Fruit fly (Drosophila melanogaster) whole organism, embryonic: ENCODE measurements around the gene SrpRbeta.

Experiments
- Adf1 ChIP-seq: fragments of 200-800 bp; sonication (Bioruptor generic); IDR thresholded peaks from 2 replicates; pipeline ENCODE4 v1.3.6; 2022; ENCODE audit warnings: missing biosample characterization, missing genetic modification characterization
- BEAF-32 ChIP-seq: fragments of 200-800 bp; sonication (Bioruptor generic); optimal IDR thresholded peaks from 3 replicates; lab custom pipeline; 2017; ENCODE audit warnings: missing biosample characterization, missing genetic modification characterization, mild to moderate bottlenecking, moderate library complexity, missing genetic modification reagents
- BtbVII ChIP-seq: fragments of 200-800 bp; sonication (Bioruptor generic); optimal IDR thresholded peaks from 3 replicates; lab custom pipeline; 2017; ENCODE audit warnings: missing biosample characterization, mild to moderate bottlenecking, missing genetic modification characterization
- C15 ChIP-seq: fragments of 200-800 bp; sonication (Bioruptor generic); IDR thresholded peaks from 3 replicates; pipeline ENCODE4 v1.3.6; 2022; ENCODE audit warnings: missing biosample characterization, missing genetic modification characterization
- CG10321 ChIP-seq: fragments of 200-800 bp; sonication (Bioruptor generic); IDR thresholded peaks from 2 replicates; pipeline ENCODE4 v1.3.6; 2022; ENCODE audit warnings: missing biosample characterization, missing genetic modification characterization
- CG12236 ChIP-seq: fragments of 200-800 bp; sonication (Bioruptor generic); optimal IDR thresholded peaks from 2 replicates; lab custom pipeline; 2016; ENCODE audit warnings: missing biosample characterization, missing genetic modification characterization
- CG14667 ChIP-seq: fragments of 200-800 bp; sonication (Bioruptor generic); IDR thresholded peaks from 2 replicates; pipeline ENCODE4 v1.3.6; 2022; ENCODE audit warnings: missing biosample characterization, missing genetic modification characterization
- CG15601 ChIP-seq: fragments of 200-800 bp; sonication (Bioruptor generic); optimal IDR thresholded peaks from 3 replicates; lab custom pipeline; 2019; ENCODE audit warnings: missing biosample characterization, mild to moderate bottlenecking, missing genetic modification characterization, moderate library complexity
- CG16779 ChIP-seq: fragments of 200-800 bp; sonication (Bioruptor generic); IDR thresholded peaks from 2 replicates; pipeline ENCODE4 v1.3.6; 2022; ENCODE audit warnings: missing biosample characterization, missing genetic modification characterization
- CG16815 ChIP-seq: fragments of 200-800 bp; sonication (Bioruptor generic); optimal IDR thresholded peaks from 3 replicates; lab custom pipeline; 2017; ENCODE audit warnings: missing biosample characterization, mild to moderate bottlenecking, missing genetic modification characterization
- CG17361 ChIP-seq: fragments of 200-800 bp; sonication (Bioruptor generic); IDR thresholded peaks from 3 replicates; pipeline ENCODE4 v1.3.6; 2022; ENCODE audit warnings: missing biosample characterization, missing genetic modification characterization
- CG2889 ChIP-seq: fragments of 200-800 bp; sonication (Bioruptor generic); IDR thresholded peaks from 3 replicates; pipeline ENCODE4 v1.3.6; 2022; ENCODE audit warnings: missing biosample characterization, missing genetic modification characterization
- CG3407 ChIP-seq: fragments of 200-800 bp; sonication (Bioruptor generic); optimal IDR thresholded peaks from 2 replicates; lab custom pipeline; 2018; ENCODE audit warnings: missing biosample characterization, mild to moderate bottlenecking, missing genetic modification characterization
- CG6175 ChIP-seq: fragments of 200-800 bp; sonication (Bioruptor generic); IDR thresholded peaks from 3 replicates; pipeline ENCODE4 v1.3.6; 2022; ENCODE audit warnings: missing biosample characterization, missing genetic modification characterization
- CG7357 ChIP-seq: fragments of 200-800 bp; sonication (Bioruptor generic); IDR thresholded peaks from 3 replicates; pipeline ENCODE4 v1.3.6; 2022; ENCODE audit warnings: missing biosample characterization, missing genetic modification characterization
- CG7786 ChIP-seq: fragments of 200-800 bp; sonication (Bioruptor generic); optimal IDR thresholded peaks from 2 replicates; lab custom pipeline; 2016; ENCODE audit warnings: missing biosample characterization, missing genetic modification characterization
- CG9797 ChIP-seq: fragments of 200-800 bp; sonication (Bioruptor generic); optimal IDR thresholded peaks from 3 replicates; lab custom pipeline; 2018; ENCODE audit warnings: missing biosample characterization, mild to moderate bottlenecking, missing genetic modification characterization
- D19B ChIP-seq: fragments of 200-800 bp; sonication (Bioruptor generic); optimal IDR thresholded peaks from 2 replicates; lab custom pipeline; 2017; ENCODE audit warnings: missing biosample characterization, mild to moderate bottlenecking, missing genetic modification characterization
- ERR ChIP-seq: fragments of 200-800 bp; sonication (Bioruptor generic); optimal IDR thresholded peaks from 2 replicates; lab custom pipeline; 2016; ENCODE audit warnings: missing biosample characterization, missing genetic modification characterization
- HLH3B ChIP-seq: fragments of 200-800 bp; sonication (Bioruptor generic); IDR thresholded peaks from 2 replicates; pipeline ENCODE4 v1.3.6; 2022; ENCODE audit warnings: missing biosample characterization, missing genetic modification characterization
- HmgZ ChIP-seq: fragments of 200-800 bp; sonication (Bioruptor generic); optimal IDR thresholded peaks from 2 replicates; lab custom pipeline; 2018; ENCODE audit warnings: missing biosample characterization, mild to moderate bottlenecking, missing genetic modification characterization
- Meics ChIP-seq: fragments of 200-800 bp; sonication (Bioruptor generic); optimal IDR thresholded peaks from 2 replicates; lab custom pipeline; 2017; ENCODE audit warnings: missing biosample characterization, mild to moderate bottlenecking, missing genetic modification characterization
- Nf-YA ChIP-seq: fragments of 200-800 bp; sonication (Bioruptor generic); IDR thresholded peaks from 2 replicates; pipeline ENCODE4 v1.3.6; 2022; ENCODE audit warnings: missing biosample characterization, missing genetic modification characterization
- Opbp ChIP-seq: fragments of 200-800 bp; sonication (Bioruptor generic); IDR thresholded peaks from 3 replicates; pipeline ENCODE4 v1.3.6; 2022; ENCODE audit warnings: missing biosample characterization, missing genetic modification characterization; ENCODE audit not compliant: partially characterized antibody
- Optix ChIP-seq: fragments of 200-800 bp; sonication (Bioruptor generic); IDR thresholded peaks from 3 replicates; pipeline ENCODE4 v1.3.6; 2022; ENCODE audit warnings: missing biosample characterization, missing genetic modification characterization
- Spps ChIP-seq: fragments of 200-800 bp; sonication (Bioruptor generic); optimal IDR thresholded peaks from 2 replicates; lab custom pipeline; 2018; ENCODE audit warnings: missing biosample characterization, mild to moderate bottlenecking, missing genetic modification characterization
- Stat92E ChIP-seq, 3 experiments: fragments of >200 bp in 2 of 3; fragments of 200-800 bp in 1 of 3; sonication (Bioruptor generic) in 1 of 3; optimal IDR thresholded peaks; 2 replicates each; lab custom pipeline; 2017 to 2019; ENCODE audit warnings: missing biosample characterization in 3 of 3, missing genetic modification characterization in 3 of 3, mild to moderate bottlenecking in 1 of 3, moderate library complexity in 1 of 3
- cato ChIP-seq: fragments of 200-800 bp; sonication (Bioruptor generic); optimal IDR thresholded peaks from 2 replicates; lab custom pipeline; 2016; ENCODE audit warnings: missing biosample characterization, missing genetic modification characterization, borderline replicate concordance
- cg ChIP-seq: fragments of 200-800 bp; sonication (Bioruptor generic); optimal IDR thresholded peaks from 3 replicates; lab custom pipeline; 2019; ENCODE audit warnings: missing biosample characterization, mild to moderate bottlenecking, missing genetic modification characterization, moderate library complexity
- chinmo ChIP-seq: fragments of 200-800 bp; sonication (Bioruptor generic); IDR thresholded peaks from 4 replicates; pipeline ENCODE4 v1.3.6; 2022; ENCODE audit warnings: missing biosample characterization, missing genetic modification characterization; ENCODE audit not compliant: partially characterized antibody
- chn ChIP-seq: fragments of 200-800 bp; sonication (Bioruptor generic); optimal IDR thresholded peaks from 2 replicates; lab custom pipeline; 2016; ENCODE audit warnings: missing biosample characterization, missing genetic modification characterization
- corto ChIP-seq: fragments of 200-800 bp; sonication (Bioruptor generic); optimal IDR thresholded peaks from 2 replicates; lab custom pipeline; 2016; ENCODE audit warnings: missing biosample characterization, mild to moderate bottlenecking, missing genetic modification characterization, moderate library complexity
- fd64A ChIP-seq: fragments of 200-800 bp; sonication (Bioruptor generic); optimal IDR thresholded peaks from 3 replicates; lab custom pipeline; 2018; ENCODE audit warnings: missing biosample characterization, mild to moderate bottlenecking, missing genetic modification characterization
- fd96Cb ChIP-seq: fragments of 200-800 bp; sonication (Bioruptor generic); optimal IDR thresholded peaks from 2 replicates; lab custom pipeline; 2018; ENCODE audit warnings: missing biosample characterization, mild to moderate bottlenecking, missing genetic modification characterization, moderate library complexity
- gce ChIP-seq: fragments of 200-800 bp; sonication (Bioruptor generic); IDR thresholded peaks from 3 replicates; pipeline ENCODE4 v1.3.6; 2022; ENCODE audit warnings: missing biosample characterization, missing genetic modification characterization
- her ChIP-seq: fragments of 200-800 bp; sonication (Bioruptor generic); optimal IDR thresholded peaks from 2 replicates; lab custom pipeline; 2016; ENCODE audit warnings: missing biosample characterization, missing genetic modification characterization
- jumu ChIP-seq: fragments of 200-800 bp; sonication (Bioruptor generic); optimal IDR thresholded peaks from 3 replicates; lab custom pipeline; 2016; ENCODE audit warnings: missing biosample characterization, missing genetic modification characterization
- p53 ChIP-seq: fragments of 200-800 bp; sonication (Bioruptor generic); optimal IDR thresholded peaks from 2 replicates; lab custom pipeline; 2016; ENCODE audit warnings: missing biosample characterization, missing genetic modification characterization
- row ChIP-seq: fragments of 200-800 bp; sonication (Bioruptor generic); IDR thresholded peaks from 3 replicates; pipeline ENCODE4 v1.3.6; 2022; ENCODE audit warnings: missing biosample characterization, missing genetic modification characterization
- salm ChIP-seq: fragments of 200-800 bp; sonication (Bioruptor generic); optimal IDR thresholded peaks from 2 replicates; lab custom pipeline; 2018; ENCODE audit warnings: missing biosample characterization, mild to moderate bottlenecking, missing genetic modification characterization
- sens ChIP-seq: fragments of 200-800 bp; sonication (Bioruptor generic); peaks from one replicate; lab custom pipeline; 2016; ENCODE audit warnings: missing biosample characterization, missing genetic modification characterization
- sens-2 ChIP-seq: fragments of 200-800 bp; sonication (Bioruptor generic); IDR thresholded peaks from 2 replicates; pipeline ENCODE4 v1.3.6; 2022; ENCODE audit warnings: missing biosample characterization, missing genetic modification characterization
- sima ChIP-seq: fragments of 200-800 bp; sonication (Bioruptor generic); optimal IDR thresholded peaks from 2 replicates; lab custom pipeline; 2016; ENCODE audit warnings: missing biosample characterization, missing genetic modification characterization
- sqz ChIP-seq: fragments of 200-800 bp; sonication (Bioruptor generic); optimal IDR thresholded peaks from 3 replicates; lab custom pipeline; 2018; ENCODE audit warnings: missing biosample characterization, mild to moderate bottlenecking, missing genetic modification characterization
- sr ChIP-seq: fragments of 200-800 bp; sonication (Bioruptor generic); IDR thresholded peaks from 3 replicates; pipeline ENCODE4 v1.3.6; 2022; ENCODE audit warnings: missing biosample characterization, missing genetic modification characterization
- stc ChIP-seq: fragments of 200-800 bp; sonication (Bioruptor generic); IDR thresholded peaks from 2 replicates; pipeline ENCODE4 v1.3.6; 2022; ENCODE audit warnings: missing biosample characterization, missing genetic modification characterization
- tll ChIP-seq, 2 experiments: fragments of 200-800 bp in 1 of 2; fragments of >200 bp in 1 of 2; sonication (Bioruptor generic) in 1 of 2; optimal IDR thresholded peaks; 2 replicates each; lab custom pipeline; 2017 to 2019; ENCODE audit warnings: missing biosample characterization in 2 of 2, missing genetic modification characterization in 2 of 2, mild to moderate bottlenecking in 1 of 2, moderate library complexity in 1 of 2
- wor ChIP-seq: fragments of 200-800 bp; sonication (Bioruptor generic); IDR thresholded peaks from 2 replicates; pipeline ENCODE4 v1.3.6; 2022; ENCODE audit warnings: missing biosample characterization, missing genetic modification characterization
- zen ChIP-seq: fragments of 200-800 bp; sonication (Bioruptor generic); optimal IDR thresholded peaks from 3 replicates; lab custom pipeline; 2018; ENCODE audit warnings: missing biosample characterization, mild to moderate bottlenecking, missing genetic modification characterization, moderate library complexity
- zf30C ChIP-seq: fragments of 200-800 bp; sonication (Bioruptor generic); optimal IDR thresholded peaks from 3 replicates; lab custom pipeline; 2018; ENCODE audit warnings: missing biosample characterization, mild to moderate bottlenecking, missing genetic modification characterization

SrpRbeta gene

dm6 chr3L:8763794-8764193 is 43.8 kb upstream of the SrpRbeta start:
- no peak for TF ChIP-seq tll (GFP tag; optimal IDR thresholded peaks at IDR 0.05; lab: Kevin White, UChicago)
- no peak for TF ChIP-seq sens (GFP tag; lab: Kevin White, UChicago)
- no peak for TF ChIP-seq CG17361 (GFP tag; lab: Robert Waterston, UW)
- no peak for TF ChIP-seq Optix (GFP tag; lab: Robert Waterston, UW)
- TF ChIP-seq CG16815 (GFP tag; lab: Kevin White, UChicago) = no peak
- TF ChIP-seq sqz (GFP tag; lab: Kevin White, UChicago) = no peak
- no peak for TF ChIP-seq CG12236 (GFP tag; lab: Kevin White, UChicago)
- no peak for TF ChIP-seq BEAF-32 (GFP tag; lab: Kevin White, UChicago)
- TF ChIP-seq, all 482 proteins: peak for 0

- TF ChIP-seq CG9797 = no peak
- no peak for TF ChIP-seq HLH3B (GFP tag; lab: Robert Waterston, UW)
- TF ChIP-seq HmgZ (tag; lab: Kevin White, UChicago) = no peak
- no peak for TF ChIP-seq Spps
- TF ChIP-seq CG7357 (GFP tag; lab: Robert Waterston, UW) = no peak
- no peak for TF ChIP-seq p53 (GFP tag; lab: Kevin White, UChicago)
- no peak for TF ChIP-seq corto (GFP tag; lab: Kevin White, UChicago)
- no peak for TF ChIP-seq Nf-YA (GFP tag; lab: Robert Waterston, UW)
- TF ChIP-seq jumu = peak; percentile 6
- no peak for TF ChIP-seq gce
- no peak for TF ChIP-seq Opbp (GFP tag; lab: Robert Waterston, UW)
- no peak for TF ChIP-seq fd64A (GFP tag; lab: Kevin White, UChicago)
- TF ChIP-seq salm (tag; lab: Kevin White, UChicago) = no peak
- no peak for TF ChIP-seq her (GFP tag; lab: Kevin White, UChicago)
- no peak for TF ChIP-seq ERR
- TF ChIP-seq CG17361 (GFP tag; lab: Robert Waterston, UW) = peak; percentile 54; the same call in 1 of the 3 replicates
- no peak for TF ChIP-seq sima (GFP tag; lab: Kevin White, UChicago)
- no peak for TF ChIP-seq cg (GFP tag; lab: Kevin White, UChicago)
- TF ChIP-seq CG3407 (GFP tag; lab: Kevin White, UChicago) = no peak
- peak; percentile 76 for TF ChIP-seq row
- TF ChIP-seq zen (tag; lab: Kevin White, UChicago) = no peak
- peak; percentile 4 for TF ChIP-seq chn (GFP tag; lab: Kevin White, UChicago)
- TF ChIP-seq CG2889 (GFP tag; lab: Robert Waterston, UW) = no peak
- TF ChIP-seq C15 (GFP tag; lab: Robert Waterston, UW) = no peak
- 0 out of 2 replicates have a peak, but pooled peaks have one; percentile 19 for TF ChIP-seq CG14667
- TF ChIP-seq sens-2 = no peak
- peak; percentile 96 for TF ChIP-seq sr (GFP tag; lab: Robert Waterston, UW)
- no peak for TF ChIP-seq CG16779 (GFP tag; lab: Robert Waterston, UW)
- TF ChIP-seq Stat92E (GFP tag; optimal IDR thresholded peaks at IDR 0.05; lab: Kevin White, UChicago) = no peak
- TF ChIP-seq wor (GFP tag; lab: Robert Waterston, UW) = no peak
- TF ChIP-seq CG15601 (tag; lab: Kevin White, UChicago) = no peak
- no peak for TF ChIP-seq CG10321 (GFP tag; lab: Robert Waterston, UW)
- peak; percentile 12 for TF ChIP-seq Meics (GFP tag; lab: Kevin White, UChicago)
- TF ChIP-seq chinmo (GFP tag; lab: Robert Waterston, UW) = peak; percentile 94; the same call in 3 of the 4 replicates
- no peak for TF ChIP-seq zf30C (GFP tag; lab: Kevin White, UChicago)
- TF ChIP-seq D19B (GFP tag; lab: Kevin White, UChicago) = peak; percentile 70
- TF ChIP-seq cato (GFP tag; lab: Kevin White, UChicago) = no peak
- peak; percentile 56; the same call in 1 of the 3 replicates for TF ChIP-seq CG6175 (GFP tag; lab: Robert Waterston, UW)
- 0 out of 2 replicates have a peak, but pooled peaks have one; percentile 18 for TF ChIP-seq Adf1 (GFP tag; lab: Robert Waterston, UW)
- TF ChIP-seq BtbVII (GFP tag; lab: Kevin White, UChicago) = no peak
- TF ChIP-seq CG7786 (GFP tag; lab: Kevin White, UChicago) = peak; percentile 10
- TF ChIP-seq stc (GFP tag; lab: Robert Waterston, UW) = peak; percentile 67; the same call in 1 of the 2 replicates
- TF ChIP-seq fd96Cb (tag; lab: Kevin White, UChicago) = peak; percentile 0
These were observed 43.0 kb upstream of the SrpRbeta start for dm6 chr3L:8763037-8763454.
